Fruit fly (Drosophila melanogaster) whole organism: ENCODE measurements around the gene CG42460.

Experiments used
- CG8478 ChIP-seq: fragments of >200 bp; optimal IDR thresholded peaks from 2 replicates; lab custom pipeline; 2018; ENCODE audit warnings: inconsistent platforms
- usp ChIP-seq: fragments of >200 bp; optimal IDR thresholded peaks from 2 replicates; lab custom pipeline; 2017; ENCODE audit warnings: missing biosample characterization, missing genetic modification characterization, mixed read lengths

DNA sequence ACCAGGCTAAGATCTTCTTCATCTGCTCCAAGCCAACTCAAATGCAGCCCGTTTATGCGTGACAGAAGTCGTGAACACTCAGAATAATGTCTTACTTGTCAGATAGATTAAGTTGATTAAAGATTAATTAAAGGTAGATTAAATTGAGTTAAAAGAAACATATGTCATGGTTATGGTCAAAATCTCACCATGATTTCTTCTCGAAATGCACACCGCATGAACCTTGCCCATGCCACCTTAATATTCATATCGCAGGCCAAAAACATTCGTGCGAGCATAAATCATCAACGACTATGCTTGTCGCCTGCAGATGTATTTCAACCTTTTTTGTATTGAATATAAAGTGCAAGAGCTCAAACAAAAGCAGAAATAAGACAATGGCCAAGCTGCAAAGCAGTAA is 48.8 kb upstream of the CG42460 start:
- TF ChIP-seq usp (no peak), CG8478 (lab: Kevin White, UChicago) (no peak)
